Worm (Caenorhabditis elegans) whole organism, late embryonic: Measurements from ENCODE around the gene Y25C1A.6.

Experiments
- ama-1 ChIP-seq: fragments of 150-350 bp; optimal IDR thresholded peaks from 2 replicates; lab custom pipeline; 2014
- fkh-10 ChIP-seq: fragments of 150-350 bp; optimal IDR thresholded peaks from 2 replicates; lab custom pipeline; 2014; ENCODE audit warnings: missing biosample characterization, missing genetic modification reagents, missing genetic modification characterization
- pros-1 ChIP-seq: fragments of 150-350 bp; optimal IDR thresholded peaks from 2 replicates; lab custom pipeline; 2014; ENCODE audit warnings: missing biosample characterization, missing genetic modification reagents, missing genetic modification characterization
- unc-55 ChIP-seq: sonication (generic microtip); optimal IDR thresholded peaks from 2 replicates; lab custom pipeline; 2017; ENCODE audit warnings: missing biosample characterization, missing genetic modification reagents, missing genetic modification characterization

DNA sequence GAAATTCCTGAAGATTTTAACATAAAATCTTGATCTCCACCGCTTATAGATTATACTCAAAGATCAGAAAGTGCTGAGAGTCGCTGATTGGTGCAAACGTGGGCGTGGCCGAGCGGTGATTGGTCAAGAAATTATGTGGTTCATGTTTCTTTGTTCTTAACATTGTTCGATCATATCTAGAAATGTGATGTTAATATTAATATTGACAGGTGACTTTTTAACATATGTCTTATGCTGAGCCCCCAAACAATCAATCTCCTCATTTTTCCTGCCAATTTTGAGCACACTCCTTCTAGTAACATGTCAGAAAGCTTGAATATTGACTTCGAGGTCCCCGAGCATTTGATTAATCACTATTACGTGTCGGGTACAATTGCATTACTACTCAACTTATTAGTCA lies 16.9 kb upstream of the Y25C1A.6 start, which contains the start of gene sri-29:
- TF ChIP-seq ama-1 (no peak), unc-55 (no peak), pros-1 (tag; lab: Kevin White, UChicago) (no peak), fkh-10 (no peak)
